Worm (Caenorhabditis elegans): ENCODE data around the gene tsp-18.
A peak's percentile ranks its signal among the peaks of the same experiment; 100 is the strongest.

tsp-18 gene

ce11 chrII:5930095-5930653 is 25.8 kb downstream of the tsp-18 start:
- no peak for TF ChIP-seq mdl-1 (tag; optimal IDR thresholded peaks at IDR 0.05)
- no peak for TF ChIP-seq C34F6.9 (tag; optimal IDR thresholded peaks at IDR 0.05)
- TF ChIP-seq sem-4 (tag; optimal IDR thresholded peaks at IDR 0.05): no peak
- peak; percentile 99 for TF ChIP-seq fos-1 (tag; optimal IDR thresholded peaks at IDR 0.05)
- no peak for TF ChIP-seq mbf-1 (tag; optimal IDR thresholded peaks at IDR 0.05)
- TF ChIP-seq lsy-2 (tag; optimal IDR thresholded peaks at IDR 0.05): peak in 1 of 2 experiments; percentile 8
- TF ChIP-seq F13H6.1 (tag; optimal IDR thresholded peaks at IDR 0.05): no peak
- peak; percentile 81 for TF ChIP-seq skn-1 (tag; optimal IDR thresholded peaks at IDR 0.05)
- no peak for TF ChIP-seq unc-62 (GFP tag; optimal IDR thresholded peaks at IDR 0.05)
- TF ChIP-seq nhr-25 (tag; optimal IDR thresholded peaks at IDR 0.05): no peak
- TF ChIP-seq gmeb-1 (tag; optimal IDR thresholded peaks at IDR 0.05): no peak
- TF ChIP-seq sma-9 (GFP tag; optimal IDR thresholded peaks at IDR 0.05): peak; percentile 46
- no peak for TF ChIP-seq sma-9 (tag; optimal IDR thresholded peaks at IDR 0.05)
- TF ChIP-seq nhr-21 (tag; optimal IDR thresholded peaks at IDR 0.05): no peak
- TF ChIP-seq snpc-4 (tag; optimal IDR thresholded peaks at IDR 0.05): no peak
- no peak for TF ChIP-seq nhr-77 (tag; optimal IDR thresholded peaks at IDR 0.05)
- TF ChIP-seq nhr-129 (tag; optimal IDR thresholded peaks at IDR 0.05): peak; percentile 44
- TF ChIP-seq ceh-82 (tag; optimal IDR thresholded peaks at IDR 0.05): no peak
- no peak for TF ChIP-seq egl-27 (tag; optimal IDR thresholded peaks at IDR 0.05)
- no peak for TF ChIP-seq elt-3 (tag; optimal IDR thresholded peaks at IDR 0.05)
- TF ChIP-seq Y55F3AM.14 (GFP tag; optimal IDR thresholded peaks at IDR 0.05): no peak
- TF ChIP-seq nhr-237 (tag; optimal IDR thresholded peaks at IDR 0.05): no peak
- no peak for TF ChIP-seq R02D3.7 (tag; optimal IDR thresholded peaks at IDR 0.05)
- no peak for TF ChIP-seq ztf-1 (GFP tag; conservative IDR thresholded peaks at IDR 0.05)
- TF ChIP-seq nhr-6 (tag; optimal IDR thresholded peaks at IDR 0.05): no peak
- no peak for TF ChIP-seq lin-13 (GFP tag; optimal IDR thresholded peaks at IDR 0.05)
- TF ChIP-seq crh-2 (tag; optimal IDR thresholded peaks at IDR 0.05): peak; percentile 63
- no peak for TF ChIP-seq peb-1 (tag; optimal IDR thresholded peaks at IDR 0.05)
- no peak for TF ChIP-seq nhr-10 (tag; optimal IDR thresholded peaks at IDR 0.05)
- no peak for TF ChIP-seq zag-1 (tag; optimal IDR thresholded peaks at IDR 0.05)
- TF ChIP-seq ZK546.5 (tag; optimal IDR thresholded peaks at IDR 0.05): no peak
- no peak for TF ChIP-seq nhr-11 (tag; optimal IDR thresholded peaks at IDR 0.05)
- no peak for TF ChIP-seq ceh-16 (tag; optimal IDR thresholded peaks at IDR 0.05)
- no peak for TF ChIP-seq alr-1 (tag; optimal IDR thresholded peaks at IDR 0.05)
- TF ChIP-seq unc-55 (GFP tag; optimal IDR thresholded peaks at IDR 0.05): no peak
- TF ChIP-seq sma-3 (GFP tag; optimal IDR thresholded peaks at IDR 0.05): no peak
- no peak for TF ChIP-seq mab-5 (tag; optimal IDR thresholded peaks at IDR 0.05)
- TF ChIP-seq unc-39 (tag; optimal IDR thresholded peaks at IDR 0.05): no peak
- no peak for TF ChIP-seq dmd-4 (tag; optimal IDR thresholded peaks at IDR 0.05)
- no peak for TF ChIP-seq nhr-12 (tag; optimal IDR thresholded peaks at IDR 0.05)
- no peak for TF ChIP-seq ama-1 (optimal IDR thresholded peaks at IDR 0.05)
- no peak for TF ChIP-seq ztf-11 (tag; optimal IDR thresholded peaks at IDR 0.05)
- no peak for TF ChIP-seq ztf-4 (tag; optimal IDR thresholded peaks at IDR 0.05)
- no peak for TF ChIP-seq lin-11 (tag; optimal IDR thresholded peaks at IDR 0.05)
- no peak for TF ChIP-seq aly-2 (tag; optimal IDR thresholded peaks at IDR 0.05)
- TF ChIP-seq nhr-23 (tag; optimal IDR thresholded peaks at IDR 0.05): no peak

- no peak for TF ChIP-seq nhr-10 (tag; optimal IDR thresholded peaks at IDR 0.05)
- TF ChIP-seq zag-1 (tag; optimal IDR thresholded peaks at IDR 0.05): no peak
- TF ChIP-seq crh-2 (tag; optimal IDR thresholded peaks at IDR 0.05): peak; percentile 51
- TF ChIP-seq sma-9 (GFP tag; optimal IDR thresholded peaks at IDR 0.05): peak; percentile 32
- no peak for TF ChIP-seq sma-9 (tag; optimal IDR thresholded peaks at IDR 0.05)
- peak; percentile 28 for TF ChIP-seq blmp-1 (tag; optimal IDR thresholded peaks at IDR 0.05; ENCODE audit: insufficient read depth)
- TF ChIP-seq aly-2 (tag; optimal IDR thresholded peaks at IDR 0.05): no peak
- peak; percentile 62 for TF ChIP-seq nhr-25 (tag; optimal IDR thresholded peaks at IDR 0.05)
- no peak for TF ChIP-seq alr-1 (tag; optimal IDR thresholded peaks at IDR 0.05)
- TF ChIP-seq nhr-77 (tag; optimal IDR thresholded peaks at IDR 0.05): no peak
- TF ChIP-seq F13H6.1 (tag; optimal IDR thresholded peaks at IDR 0.05): peak; percentile 53
- TF ChIP-seq sma-3 (GFP tag; optimal IDR thresholded peaks at IDR 0.05): peak; percentile 23
- TF ChIP-seq nhr-21 (tag; optimal IDR thresholded peaks at IDR 0.05): peak; percentile 27
- TF ChIP-seq fos-1 (tag; optimal IDR thresholded peaks at IDR 0.05): peak; percentile 68
- peak; percentile 81 for TF ChIP-seq nhr-129 (tag; optimal IDR thresholded peaks at IDR 0.05)
- TF ChIP-seq lin-39 (tag; optimal IDR thresholded peaks at IDR 0.05): no peak
- peak; percentile 27 for TF ChIP-seq lin-13 (GFP tag; optimal IDR thresholded peaks at IDR 0.05)
These were observed 26.8 kb downstream of the tsp-18 start for ce11 chrII:5931109-5931508.

Data from whole organism, L2 larva.